Worm (Caenorhabditis elegans) whole organism, L1 larva: ENCODE data around the gene F49H6.12.

Experiments used
- C16A3.4 ChIP-seq: fragments of 150-350 bp; optimal IDR thresholded peaks from 2 replicates; lab custom pipeline; 2014; ENCODE audit warnings: missing biosample characterization, missing genetic modification characterization
- Y116A8C.19 ChIP-seq: sonication (generic microtip); optimal IDR thresholded peaks from 2 replicates; lab custom pipeline; 2016; ENCODE audit warnings: missing compliant biosample characterization, missing genetic modification characterization, borderline replicate concordance
- aha-1 ChIP-seq: fragments of 150-350 bp; optimal IDR thresholded peaks from 2 replicates; lab custom pipeline; 2014; ENCODE audit warnings: missing biosample characterization, missing genetic modification characterization
- alr-1 ChIP-seq: fragments of 200-800 bp; sonication (Bioruptor generic); optimal IDR thresholded peaks from 2 replicates; lab custom pipeline; 2018; ENCODE audit warnings: borderline replicate concordance, mild to moderate bottlenecking, missing genetic modification characterization, missing compliant biosample characterization
- ceh-8 ChIP-seq: fragments of 200-800 bp; sonication (Bioruptor generic); optimal IDR thresholded peaks from 2 replicates; lab custom pipeline; 2018; ENCODE audit warnings: mild to moderate bottlenecking, missing genetic modification characterization, moderate library complexity, missing compliant biosample characterization
- ces-1 ChIP-seq: fragments of 150-350 bp; optimal IDR thresholded peaks from 2 replicates; lab custom pipeline; 2014; ENCODE audit warnings: missing biosample characterization, missing genetic modification reagents, missing genetic modification characterization
- dpl-1 ChIP-seq, 3 experiments: fragments of 150-350 bp in 2 of 3; sonication (generic microtip) in 1 of 3; optimal IDR thresholded peaks; 2 replicates each; lab custom pipeline; 2014 to 2017; ENCODE audit warnings: missing biosample characterization in 3 of 3, missing genetic modification characterization in 3 of 3, missing genetic modification reagents in 3 of 3
- efl-1 ChIP-seq, 4 experiments: fragments of 150-350 bp; optimal IDR thresholded peaks in 3 of 4; peaks in 1 of 4; 1 replicate in 1 of 4; 2 replicates in 3 of 4; lab custom pipeline; 2014; ENCODE audit warnings: missing biosample characterization in 2 of 4, missing genetic modification characterization in 2 of 4, missing genetic modification reagents in 2 of 4
- egl-13 ChIP-seq: sonication (generic microtip); optimal IDR thresholded peaks from 2 replicates; lab custom pipeline; 2016; ENCODE audit warnings: missing genotype, missing genetic modification reagents, missing genetic modification characterization, missing compliant biosample characterization
- elt-3 ChIP-seq, 6 experiments: fragments of 150-350 bp in 1 of 6; sonication (generic microtip); optimal IDR thresholded peaks; 2 replicates each; lab custom pipeline; 2017 to 2018; ENCODE audit warnings: missing biosample characterization in 6 of 6, missing genetic modification characterization in 6 of 6, inconsistent platforms in 1 of 6
- fos-1 ChIP-seq: fragments of 150-350 bp; optimal IDR thresholded peaks from 2 replicates; lab custom pipeline; 2014; ENCODE audit warnings: missing biosample characterization, missing genetic modification characterization
- grh-1 ChIP-seq: fragments of 200-800 bp; sonication (Bioruptor generic); IDR thresholded peaks from 2 replicates; pipeline ENCODE4 v1.3.6; 2022; ENCODE audit warnings: missing genetic modification reagents, missing genetic modification characterization, missing compliant biosample characterization
- hlh-4 ChIP-seq: sonication (generic microtip); optimal IDR thresholded peaks from 2 replicates; lab custom pipeline; 2016; ENCODE audit warnings: mild to moderate bottlenecking, missing genetic modification characterization, missing compliant biosample characterization
- irx-1 ChIP-seq: sonication (generic microtip); optimal IDR thresholded peaks from 2 replicates; lab custom pipeline; 2016; ENCODE audit warnings: missing genetic modification characterization, missing compliant biosample characterization
- lin-15B ChIP-seq: fragments of 150-350 bp; sonication (generic microtip); optimal IDR thresholded peaks from 3 replicates; lab custom pipeline; 2014; ENCODE audit warnings: missing biosample characterization, missing genetic modification characterization
- lsy-2 ChIP-seq, 2 experiments: fragments of 150-350 bp; optimal IDR thresholded peaks; 2 replicates each; lab custom pipeline; 2014; ENCODE audit warnings: missing biosample characterization in 2 of 2, missing genetic modification characterization in 2 of 2
- mep-1 ChIP-seq: fragments of 150-350 bp; optimal IDR thresholded peaks from 2 replicates; lab custom pipeline; 2014; ENCODE audit warnings: missing biosample characterization, missing genetic modification characterization
- nhr-12 ChIP-seq: sonication (generic microtip); optimal IDR thresholded peaks from 2 replicates; lab custom pipeline; 2017; ENCODE audit warnings: missing biosample characterization, missing genetic modification characterization
- nhr-19 ChIP-seq: fragments of 200-800 bp; sonication (Bioruptor generic); conservative IDR thresholded peaks from 2 replicates; pipeline ENCODE4 v1.3.6; 2022; ENCODE audit warnings: missing genetic modification characterization, missing compliant biosample characterization
- nhr-20 ChIP-seq: sonication (generic microtip); optimal IDR thresholded peaks from 2 replicates; lab custom pipeline; 2016; ENCODE audit warnings: mild to moderate bottlenecking, missing genetic modification characterization, missing compliant biosample characterization
- nhr-28 ChIP-seq: fragments of 150-350 bp; optimal IDR thresholded peaks from 2 replicates; lab custom pipeline; 2014; ENCODE audit warnings: missing biosample characterization, missing genetic modification characterization
- nhr-76 ChIP-seq: sonication (generic microtip); optimal IDR thresholded peaks from 2 replicates; lab custom pipeline; 2017; ENCODE audit warnings: missing biosample characterization, missing genetic modification characterization
- nhr-85 ChIP-seq: sonication (generic microtip); peaks from one replicate; lab custom pipeline; 2016; ENCODE audit warnings: missing genetic modification characterization, inconsistent platforms, missing compliant biosample characterization
- nhr-90 ChIP-seq: sonication (generic microtip); optimal IDR thresholded peaks from 2 replicates; lab custom pipeline; 2016; ENCODE audit warnings: mild to moderate bottlenecking, missing genetic modification characterization, missing compliant biosample characterization; ENCODE audit not compliant: poor library complexity
- pag-3 ChIP-seq: sonication (generic microtip); optimal IDR thresholded peaks from 2 replicates; lab custom pipeline; 2017; ENCODE audit warnings: missing genetic modification characterization, mild to moderate bottlenecking, missing compliant biosample characterization, antibody characterized with exemption, borderline replicate concordance; ENCODE audit not compliant: insufficient read depth
- skn-1 ChIP-seq: fragments of 150-350 bp; optimal IDR thresholded peaks from 2 replicates; lab custom pipeline; 2014; ENCODE audit warnings: missing biosample characterization, missing genetic modification characterization
- snu-23 ChIP-seq: sonication (generic microtip); optimal IDR thresholded peaks from 2 replicates; lab custom pipeline; 2016; ENCODE audit warnings: missing genetic modification characterization, missing compliant biosample characterization
- sox-4 ChIP-seq: sonication (generic microtip); optimal IDR thresholded peaks from 2 replicates; lab custom pipeline; 2016; ENCODE audit warnings: missing genetic modification characterization, missing compliant biosample characterization
- sup-37 ChIP-seq: fragments of 200-800 bp; sonication (Bioruptor generic); optimal IDR thresholded peaks from 2 replicates; lab custom pipeline; 2018; ENCODE audit warnings: mild to moderate bottlenecking, missing genetic modification characterization, missing compliant biosample characterization
- swsn-7 ChIP-seq: sonication (generic microtip); optimal IDR thresholded peaks from 2 replicates; lab custom pipeline; 2016; ENCODE audit warnings: missing genetic modification characterization, missing compliant biosample characterization
- tbx-2 ChIP-seq: sonication (generic microtip); optimal IDR thresholded peaks from 2 replicates; lab custom pipeline; 2016; ENCODE audit warnings: missing genetic modification characterization, missing compliant biosample characterization
- tlp-1 ChIP-seq: fragments of 150-350 bp; optimal IDR thresholded peaks from 2 replicates; lab custom pipeline; 2014; ENCODE audit warnings: missing biosample characterization, missing genetic modification characterization
- unc-30 ChIP-seq: sonication (generic microtip); optimal IDR thresholded peaks from 2 replicates; lab custom pipeline; 2017; ENCODE audit warnings: missing biosample characterization, missing genetic modification characterization
- unc-86 ChIP-seq: sonication (generic microtip); optimal IDR thresholded peaks from 2 replicates; lab custom pipeline; 2016; ENCODE audit warnings: missing genetic modification characterization, missing compliant biosample characterization
- vab-15 ChIP-seq: sonication (generic microtip); optimal IDR thresholded peaks from 2 replicates; lab custom pipeline; 2017; ENCODE audit warnings: missing genotype, mild to moderate bottlenecking, missing genetic modification characterization, missing compliant biosample characterization
- xbp-1 ChIP-seq: sonication (generic microtip); optimal IDR thresholded peaks from 2 replicates; lab custom pipeline; 2016; ENCODE audit warnings: missing genetic modification characterization, missing compliant biosample characterization
- zip-4 ChIP-seq: fragments of 200-800 bp; sonication (Bioruptor generic); optimal IDR thresholded peaks from 2 replicates; lab custom pipeline; 2018; ENCODE audit warnings: mild to moderate bottlenecking, missing genetic modification characterization, moderate library complexity, missing compliant biosample characterization
- ztf-4 ChIP-seq: fragments of 150-350 bp; optimal IDR thresholded peaks from 2 replicates; lab custom pipeline; 2014; ENCODE audit warnings: missing biosample characterization, missing genetic modification characterization

F49H6.12 gene

DNA sequence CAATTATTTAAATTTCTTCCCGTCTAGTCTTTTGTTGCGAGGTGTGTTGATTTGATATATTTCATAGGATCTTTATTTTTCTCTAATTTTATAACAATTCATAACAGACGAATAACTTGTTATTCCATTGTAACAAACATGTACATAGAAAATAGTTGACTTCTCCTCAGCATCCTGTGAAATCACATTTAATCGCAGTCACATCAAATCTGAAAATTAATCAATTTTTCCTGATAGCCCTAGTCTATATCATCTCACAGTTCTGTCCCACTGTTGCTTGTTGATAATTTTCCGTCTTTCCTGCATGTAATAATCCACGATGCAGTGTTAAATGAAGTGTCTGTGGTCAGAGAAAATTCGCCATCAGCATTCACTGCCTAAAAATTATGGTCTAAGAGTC is 33.5 kb downstream of the F49H6.12 start:
- TF ChIP-seq sox-4 (no peak), egl-13 (no peak), lsy-2 (tag; optimal IDR thresholded peaks at IDR 0.05; lab: Kevin White, UChicago) (no peak), alr-1 (tag; lab: Kevin White, UChicago) (no peak), skn-1 (no peak), efl-1 (optimal IDR thresholded peaks at IDR 0.05; lab: Kevin White, UChicago) (no peak), efl-1 (GFP tag; optimal IDR thresholded peaks at IDR 0.05 in 1 of 2; lab: Kevin White, UChicago) (no peak), dpl-1 (GFP tag; optimal IDR thresholded peaks at IDR 0.05; lab: Kevin White, UChicago) (no peak), ztf-4 (tag; lab: Kevin White, UChicago) (no peak), tlp-1 (no peak), grh-1 (GFP tag; lab: Robert Waterston, UW) (no peak), pag-3 (tag; lab: Kevin White, UChicago) (no peak), nhr-90 (no peak), irx-1 (tag; lab: Kevin White, UChicago) (no peak)

DNA sequence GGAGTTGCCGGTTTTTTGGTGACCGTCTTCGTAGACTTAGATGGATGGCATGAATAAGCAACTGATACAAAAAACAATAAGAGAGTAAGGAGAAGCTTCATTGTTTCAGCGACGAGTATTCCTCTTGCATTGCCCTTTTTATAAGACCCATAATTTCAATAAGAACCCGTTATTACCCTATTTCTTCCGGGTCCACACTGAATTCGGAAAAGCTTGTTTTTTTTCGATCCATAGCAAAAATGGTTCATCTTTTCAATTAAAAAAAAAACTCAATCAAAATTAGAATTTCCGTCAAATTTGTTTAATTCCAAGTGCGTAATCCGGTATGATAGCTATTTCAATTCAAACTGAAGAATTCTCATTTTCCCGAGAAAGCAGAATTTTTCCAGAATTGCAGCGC is 34.2 kb downstream of the F49H6.12 start, which contains the start of gene Y102A5C.40:
TSS of gene Y102A5C.40 (minus strand) at position 101 of the 400 bp plus-strand sequence.
- no peak for TF ChIP-seq unc-30 (tag; lab: Kevin White, UChicago)
- TF ChIP-seq nhr-76 (tag; lab: Kevin White, UChicago) = no peak
- no peak for TF ChIP-seq swsn-7 (tag; lab: Kevin White, UChicago)
- TF ChIP-seq nhr-12 = no peak
- TF ChIP-seq unc-86 (tag; lab: Kevin White, UChicago) = no peak
- no peak for TF ChIP-seq Y116A8C.19 (tag; lab: Kevin White, UChicago)
- no peak for TF ChIP-seq ces-1 (GFP tag; lab: Kevin White, UChicago)
- no peak for TF ChIP-seq ztf-4 (tag; lab: Kevin White, UChicago)
- TF ChIP-seq tbx-2 (tag; lab: Kevin White, UChicago) = no peak
- TF ChIP-seq vab-15 = no peak
- no peak for TF ChIP-seq egl-13
- TF ChIP-seq, all 84 proteins: peak for 0

DNA sequence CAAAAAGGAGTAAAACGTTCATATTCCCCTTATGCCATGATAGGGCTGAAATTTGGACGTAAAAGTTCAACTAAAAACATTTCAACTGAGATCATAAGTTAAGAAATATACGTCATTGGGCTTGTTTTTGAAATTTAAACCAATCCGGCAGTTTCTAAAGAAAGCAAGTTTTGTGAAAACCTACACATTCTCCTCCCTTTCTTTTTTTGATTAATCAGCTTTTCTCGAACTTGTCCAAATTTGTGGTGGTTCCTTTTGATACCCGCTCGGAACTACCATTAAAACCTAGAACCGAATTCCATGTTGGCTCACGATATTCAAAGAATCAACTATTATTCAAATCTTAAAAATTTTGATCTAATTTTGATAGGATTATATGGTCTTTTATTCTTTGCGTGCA is 40.9 kb downstream of the F49H6.12 start, which contains the start of gene srz-54:
TSS of gene srz-54 (plus strand) at position 301 of the 400 bp plus-strand sequence.
- no peak for TF ChIP-seq aha-1
- no peak for TF ChIP-seq elt-3 (tag; optimal IDR thresholded peaks at IDR 0.05; lab: Kevin White, UChicago)
- no peak for TF ChIP-seq ceh-8 (GFP tag; lab: Kevin White, UChicago)
- no peak for TF ChIP-seq nhr-85
- TF ChIP-seq fos-1 (tag; lab: Kevin White, UChicago) = no peak
- no peak for TF ChIP-seq snu-23 (GFP tag; lab: Kevin White, UChicago)
- TF ChIP-seq unc-30 (tag; lab: Kevin White, UChicago) = no peak

DNA sequence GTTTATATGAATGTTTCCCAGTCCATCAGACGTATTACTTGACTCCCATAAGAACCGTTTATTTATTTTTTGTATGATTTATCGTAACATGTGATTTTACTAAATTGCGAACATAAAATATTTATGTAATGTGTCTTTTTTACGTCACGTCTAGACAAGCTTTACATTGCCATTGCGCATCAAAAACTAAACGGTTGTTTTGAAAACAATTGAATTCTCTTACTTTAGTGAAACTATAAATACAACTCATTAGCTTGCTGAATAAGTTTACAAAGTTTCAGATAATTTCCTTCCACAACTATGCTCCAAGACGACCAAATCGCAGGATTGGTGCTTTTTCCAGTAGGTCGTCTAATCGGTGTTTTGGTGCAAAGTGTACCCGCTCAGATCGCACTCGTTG is 46.3 kb downstream of the F49H6.12 start, which contains the start of gene srx-54:
TSS of gene srx-54 (plus strand) at position 301 of the 400 bp plus-strand sequence.
- TF ChIP-seq hlh-4 (tag; lab: Kevin White, UChicago) = no peak
- no peak for TF ChIP-seq nhr-28 (tag; lab: Kevin White, UChicago)
- TF ChIP-seq sup-37 = no peak
- no peak for TF ChIP-seq xbp-1 (tag; lab: Kevin White, UChicago)
- TF ChIP-seq skn-1 = no peak
- no peak for TF ChIP-seq lsy-2 (tag; optimal IDR thresholded peaks at IDR 0.05; lab: Kevin White, UChicago)
- TF ChIP-seq nhr-76 (tag; lab: Kevin White, UChicago) = no peak
- TF ChIP-seq alr-1 (tag; lab: Kevin White, UChicago) = no peak
- TF ChIP-seq Y116A8C.19 (tag; lab: Kevin White, UChicago) = no peak
- no peak for TF ChIP-seq lin-15B (tag; lab: Kevin White, UChicago)
- TF ChIP-seq unc-30 (tag; lab: Kevin White, UChicago) = no peak
- TF ChIP-seq tbx-2 (tag; lab: Kevin White, UChicago) = no peak
- TF ChIP-seq nhr-20 (tag; lab: Kevin White, UChicago) = no peak
- no peak for TF ChIP-seq snu-23 (GFP tag; lab: Kevin White, UChicago)
- TF ChIP-seq mep-1 (tag; lab: Kevin White, UChicago) = no peak
- no peak for TF ChIP-seq nhr-19 (GFP tag; lab: Robert Waterston, UW)
- TF ChIP-seq zip-4 (GFP tag; lab: Kevin White, UChicago) = no peak
- no peak for TF ChIP-seq C16A3.4 (tag; lab: Kevin White, UChicago)
